Worm (Caenorhabditis elegans) whole organism, L4/young adult: ENCODE results near the gene F55E10.2.

ENCODE experiments used
- W03F9.2 ChIP-seq: fragments of 150-350 bp; optimal IDR thresholded peaks from 2 replicates; lab custom pipeline; 2014; ENCODE audit warnings: missing biosample characterization, missing genetic modification characterization
- dao-5 ChIP-seq: sonication (generic microtip); optimal IDR thresholded peaks from 2 replicates; lab custom pipeline; 2016; ENCODE audit warnings: missing genotype, missing genetic modification characterization, moderate library complexity, missing compliant biosample characterization
- him-1 ChIP-seq: sonication (generic microtip); optimal IDR thresholded peaks from 2 replicates; lab custom pipeline; 2016; ENCODE audit warnings: missing genotype, missing genetic modification reagents, missing genetic modification characterization, missing compliant biosample characterization

DNA sequence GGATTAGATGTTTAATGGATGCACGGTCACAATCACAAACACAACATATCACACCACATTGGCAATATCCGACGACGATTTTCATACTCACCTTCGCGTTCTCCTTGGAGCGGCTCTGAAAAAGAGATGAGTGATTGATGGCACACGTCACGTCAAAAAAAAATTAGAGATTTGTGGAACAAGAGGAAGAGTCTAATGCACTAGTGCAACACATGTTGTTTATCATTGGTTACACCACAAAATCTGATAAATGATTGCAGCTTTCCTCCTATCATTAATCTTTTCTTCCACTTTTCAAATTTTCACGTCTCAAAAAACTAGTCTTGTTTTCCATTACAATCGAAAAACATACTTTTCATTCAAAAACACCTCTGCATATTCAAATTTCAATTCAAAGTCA, 50.0 kb downstream of the F55E10.2 start:
- TF ChIP-seq him-1, result no peak
- TF ChIP-seq W03F9.2 (tag; lab: Kevin White, UChicago), result no peak
- no peak for TF ChIP-seq dao-5
